Worm (Caenorhabditis elegans): Measurements from ENCODE around the gene F23F1.5.

Gene F23F1.5

ce11 chrII:55204-55603 lies 23.8 kb upstream of the F23F1.5 start, which contains the start of gene tre-5:
TSS of gene tre-5 (minus strand) at chrII:55304.
- TF ChIP-seq tbx-11 (GFP tag; IDR thresholded peaks at IDR 0.05) (no peak), sea-1 (GFP tag; conservative IDR thresholded peaks at IDR 0.05) (no peak)

- TF ChIP-seq flt-1 (GFP tag; IDR thresholded peaks at IDR 0.05) (no peak), B0310.2 (tag; optimal IDR thresholded peaks at IDR 0.05) (no peak), tra-4 (tag; optimal IDR thresholded peaks at IDR 0.05) (no peak), ets-7 (tag; optimal IDR thresholded peaks at IDR 0.05) (no peak), ceh-36 (tag; optimal IDR thresholded peaks at IDR 0.05) (no peak), tbx-11 (GFP tag; IDR thresholded peaks at IDR 0.05) (no peak), F13C5.2 (tag; optimal IDR thresholded peaks at IDR 0.05) (no peak), sea-1 (GFP tag; conservative IDR thresholded peaks at IDR 0.05) (no peak), hnd-1 (tag; optimal IDR thresholded peaks at IDR 0.05) (no peak), hmg-4 (GFP tag; optimal IDR thresholded peaks at IDR 0.05) (no peak), tbx-37 (GFP tag; conservative IDR thresholded peaks at IDR 0.05) (no peak), scrt-1 (GFP tag; IDR thresholded peaks at IDR 0.05) (no peak), ama-1 (optimal IDR thresholded peaks at IDR 0.05) (no peak), pes-1 (GFP tag; IDR thresholded peaks at IDR 0.05) (no peak), aly-1 (tag; optimal IDR thresholded peaks at IDR 0.05) (no peak), ceh-13 (GFP tag; optimal IDR thresholded peaks at IDR 0.05) (no peak), hmbx-1 (tag; optimal IDR thresholded peaks at IDR 0.05) (no peak)
Measured at ce11 chrII:51352-51751, 20.0 kb upstream of the F23F1.5 start, which contains the start of gene sptl-1. TSS of gene sptl-1 (plus strand) at chrII:51652.

ce11 chrII:50862-51261 lies 19.5 kb upstream of the F23F1.5 start:
- TF ChIP-seq hmbx-1 (tag; optimal IDR thresholded peaks at IDR 0.05) (peak; percentile 37), ets-7 (tag; optimal IDR thresholded peaks at IDR 0.05) (no peak)

DNA sequence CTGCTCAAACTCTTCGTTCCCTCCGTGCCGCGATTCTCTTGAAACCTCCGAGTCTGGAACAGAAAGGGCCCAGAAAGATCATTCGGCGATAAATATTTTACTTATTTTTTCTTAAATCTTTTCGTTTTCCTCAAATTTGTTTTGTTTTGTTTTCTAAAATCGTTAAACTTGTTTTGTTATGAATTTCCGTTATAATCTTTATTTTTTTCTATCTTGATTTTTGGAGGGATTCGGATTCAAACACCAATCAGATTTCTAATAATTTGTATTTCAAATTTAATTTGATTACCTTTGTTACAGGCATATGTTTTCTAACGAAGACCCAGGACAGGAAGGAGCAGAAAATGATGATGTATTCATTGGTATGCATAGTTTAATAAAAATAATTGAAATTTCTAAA lies 15.9 kb upstream of the F23F1.5 start, which contains the start of gene C23H3.5:
Gene C23H3.5 (plus strand): TSS at position 301 of the 400 bp plus-strand sequence.
- TF ChIP-seq pes-1 (GFP tag; IDR thresholded peaks at IDR 0.05): no peak
- no peak for TF ChIP-seq tra-4 (tag; optimal IDR thresholded peaks at IDR 0.05)
- TF ChIP-seq tbx-11 (GFP tag; IDR thresholded peaks at IDR 0.05): no peak
- TF ChIP-seq B0310.2 (tag; optimal IDR thresholded peaks at IDR 0.05): no peak
- TF ChIP-seq ets-7 (tag; optimal IDR thresholded peaks at IDR 0.05): no peak
- TF ChIP-seq hmg-4 (GFP tag; optimal IDR thresholded peaks at IDR 0.05): no peak
- no peak for TF ChIP-seq ceh-36 (tag; optimal IDR thresholded peaks at IDR 0.05)
- no peak for TF ChIP-seq hmbx-1 (tag; optimal IDR thresholded peaks at IDR 0.05)
- no peak for TF ChIP-seq hnd-1 (tag; optimal IDR thresholded peaks at IDR 0.05)
- TF ChIP-seq sea-1 (GFP tag; conservative IDR thresholded peaks at IDR 0.05): no peak
- TF ChIP-seq ama-1 (optimal IDR thresholded peaks at IDR 0.05): no peak
- no peak for TF ChIP-seq aly-1 (tag; optimal IDR thresholded peaks at IDR 0.05)

DNA sequence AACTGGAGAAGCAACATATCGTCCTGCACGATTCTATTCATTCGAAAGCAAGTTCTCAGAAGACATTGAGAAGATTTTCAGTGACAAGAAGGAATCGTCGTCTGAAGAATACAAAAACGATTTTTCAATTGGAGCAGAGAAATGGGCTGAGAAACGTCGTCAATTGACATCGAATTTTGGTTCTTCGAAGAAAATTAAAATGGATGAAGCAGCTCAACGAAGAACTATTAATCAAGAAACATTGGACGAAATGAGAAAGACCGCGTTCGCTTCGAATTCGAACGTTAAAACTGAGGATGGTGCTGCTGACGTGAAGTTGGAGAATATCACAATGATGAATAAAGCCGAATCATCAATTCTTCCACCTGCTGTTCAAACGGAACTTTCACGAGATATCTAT lies 14.7 kb upstream of the F23F1.5 start, which contains the start of gene rpt-4:
Gene rpt-4 (minus strand): TSS at position 101 of the 400 bp plus-strand sequence.
- TF ChIP-seq scrt-1 (GFP tag; IDR thresholded peaks at IDR 0.05): no peak
- TF ChIP-seq ama-1 (optimal IDR thresholded peaks at IDR 0.05): no peak
- no peak for TF ChIP-seq pes-1 (GFP tag; IDR thresholded peaks at IDR 0.05)
- TF ChIP-seq ets-7 (tag; optimal IDR thresholded peaks at IDR 0.05): no peak
- no peak for TF ChIP-seq F13C5.2 (tag; optimal IDR thresholded peaks at IDR 0.05)
- no peak for TF ChIP-seq hmbx-1 (tag; optimal IDR thresholded peaks at IDR 0.05)
- TF ChIP-seq tra-4 (tag; optimal IDR thresholded peaks at IDR 0.05): no peak
- TF ChIP-seq hnd-1 (tag; optimal IDR thresholded peaks at IDR 0.05): no peak
- no peak for TF ChIP-seq ceh-13 (GFP tag; optimal IDR thresholded peaks at IDR 0.05)
- no peak for TF ChIP-seq tbx-37 (GFP tag; conservative IDR thresholded peaks at IDR 0.05)
- no peak for TF ChIP-seq B0310.2 (tag; optimal IDR thresholded peaks at IDR 0.05)
- no peak for TF ChIP-seq aly-1 (tag; optimal IDR thresholded peaks at IDR 0.05)
- no peak for TF ChIP-seq sea-1 (GFP tag; conservative IDR thresholded peaks at IDR 0.05)
- no peak for TF ChIP-seq ceh-36 (tag; optimal IDR thresholded peaks at IDR 0.05)
- no peak for TF ChIP-seq hmg-4 (GFP tag; optimal IDR thresholded peaks at IDR 0.05)
- no peak for TF ChIP-seq flt-1 (GFP tag; IDR thresholded peaks at IDR 0.05)
- TF ChIP-seq tbx-11 (GFP tag; IDR thresholded peaks at IDR 0.05): no peak

DNA sequence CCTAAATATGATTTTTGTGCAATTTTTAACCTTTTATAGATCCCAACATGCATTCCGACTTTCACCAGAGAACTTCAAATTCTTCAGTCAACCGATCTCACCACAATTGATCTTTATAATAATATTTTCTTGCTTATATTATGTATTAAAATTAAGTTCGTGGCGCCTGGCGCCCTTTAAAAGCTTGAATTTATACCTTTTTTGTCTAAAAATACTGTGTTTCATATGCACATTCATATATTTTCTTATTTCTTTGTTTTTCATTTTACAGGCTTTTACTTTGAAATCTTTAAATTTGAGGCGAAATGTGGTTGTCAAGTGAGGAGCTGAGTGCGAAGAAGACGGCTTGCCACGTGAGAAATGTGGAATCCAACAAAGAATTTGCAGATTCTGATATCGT lies 13.4 kb upstream of the F23F1.5 start, which contains the start of gene rpoa-49:
Gene rpoa-49 (plus strand): TSS at position 301 of the 400 bp plus-strand sequence.
- no peak for TF ChIP-seq flt-1 (GFP tag; IDR thresholded peaks at IDR 0.05)
- TF ChIP-seq tra-4 (tag; optimal IDR thresholded peaks at IDR 0.05): no peak
- no peak for TF ChIP-seq B0310.2 (tag; optimal IDR thresholded peaks at IDR 0.05)
- no peak for TF ChIP-seq F13C5.2 (tag; optimal IDR thresholded peaks at IDR 0.05)
- no peak for TF ChIP-seq hmg-4 (GFP tag; optimal IDR thresholded peaks at IDR 0.05)

DNA sequence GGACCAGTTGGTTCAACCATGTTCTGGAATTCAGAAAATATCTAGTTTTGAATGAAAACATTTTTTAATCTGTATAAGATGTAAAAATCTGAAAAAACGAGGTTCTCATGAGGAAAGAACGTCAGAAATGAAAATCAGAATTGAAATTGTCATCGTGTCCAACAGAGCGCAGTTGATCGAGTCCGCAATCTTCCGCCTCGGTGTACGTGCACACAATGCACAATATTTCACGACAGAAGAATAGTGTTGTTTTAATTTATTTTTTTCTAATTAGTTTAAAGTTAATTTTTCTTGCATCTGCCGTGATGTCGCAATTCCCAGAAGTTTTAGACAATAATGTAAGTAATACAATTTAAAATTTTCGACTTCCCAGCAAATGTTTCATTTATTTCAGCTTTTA lies 12.3 kb upstream of the F23F1.5 start, which contains the start of gene nfyc-1:
Gene nfyc-1 (plus strand): TSS at position 268 of the 400 bp plus-strand sequence.
- TF ChIP-seq F13C5.2 (tag; optimal IDR thresholded peaks at IDR 0.05) (peak; percentile 54), tra-4 (tag; optimal IDR thresholded peaks at IDR 0.05) (no peak)

DNA sequence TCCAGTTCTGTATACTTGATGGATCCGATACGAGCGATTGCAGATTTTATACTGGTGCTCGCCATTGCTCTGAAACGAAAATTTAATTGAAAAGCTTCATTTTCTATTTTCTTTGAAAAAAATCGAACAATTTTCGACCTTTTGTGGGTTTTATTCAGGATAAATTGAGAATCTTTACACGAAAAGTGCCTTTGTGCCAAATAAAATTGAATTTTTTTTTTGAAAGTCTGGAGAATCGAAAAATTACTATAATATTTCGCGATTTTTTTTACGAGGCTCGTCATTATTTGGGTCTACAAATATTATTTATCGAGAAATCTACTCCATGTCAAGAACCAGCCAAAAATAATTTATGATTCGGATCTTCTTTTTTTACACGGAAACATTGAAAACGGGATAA lies 10.5 kb upstream of the F23F1.5 start, which contains the start of gene F23F1.10:
Gene F23F1.10 (minus strand): TSS at position 69 of the 400 bp plus-strand sequence.
- TF ChIP-seq tra-4 (tag; optimal IDR thresholded peaks at IDR 0.05) (no peak), aly-1 (tag; optimal IDR thresholded peaks at IDR 0.05) (no peak), ama-1 (optimal IDR thresholded peaks at IDR 0.05) (no peak), tbx-37 (GFP tag; conservative IDR thresholded peaks at IDR 0.05) (no peak), sea-1 (GFP tag; conservative IDR thresholded peaks at IDR 0.05) (no peak)

DNA sequence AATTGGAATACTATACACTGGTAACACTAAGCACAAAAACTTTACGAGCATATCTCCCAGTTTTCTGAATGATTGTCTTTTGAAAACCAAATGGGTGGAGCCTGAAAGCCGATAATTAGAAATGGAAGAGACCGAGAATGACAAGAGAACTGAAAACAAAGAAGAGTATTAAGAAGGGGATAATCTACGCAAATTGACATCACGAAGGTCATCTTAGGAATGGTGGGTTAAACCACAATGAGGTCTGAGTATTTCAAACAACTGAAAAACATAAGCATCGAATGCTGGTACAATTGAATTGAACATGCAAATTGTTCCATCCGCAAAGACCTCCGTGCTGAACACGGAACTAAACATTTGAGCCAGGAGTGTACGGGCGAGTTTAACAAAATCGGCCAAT lies 8.1 kb upstream of the F23F1.5 start, which contains the start of gene spp-24:
Gene spp-24 (minus strand): TSS at position 101 of the 400 bp plus-strand sequence.
- TF ChIP-seq hnd-1 (tag; optimal IDR thresholded peaks at IDR 0.05) (no peak), hmg-4 (GFP tag; optimal IDR thresholded peaks at IDR 0.05) (no peak), ceh-36 (tag; optimal IDR thresholded peaks at IDR 0.05) (no peak), pes-1 (GFP tag; IDR thresholded peaks at IDR 0.05) (no peak), tra-4 (tag; optimal IDR thresholded peaks at IDR 0.05) (no peak), sea-1 (GFP tag; conservative IDR thresholded peaks at IDR 0.05) (no peak), flt-1 (GFP tag; IDR thresholded peaks at IDR 0.05) (no peak), ets-7 (tag; optimal IDR thresholded peaks at IDR 0.05) (no peak), scrt-1 (GFP tag; IDR thresholded peaks at IDR 0.05) (no peak), B0310.2 (tag; optimal IDR thresholded peaks at IDR 0.05) (no peak), aly-1 (tag; optimal IDR thresholded peaks at IDR 0.05) (no peak), F13C5.2 (tag; optimal IDR thresholded peaks at IDR 0.05) (no peak)
